Worm (Caenorhabditis elegans) whole organism, late embryonic: ENCODE results near the gene oat-1.

Experiments used
- ceh-18 ChIP-seq: sonication (generic microtip); optimal IDR thresholded peaks from 2 replicates; lab custom pipeline; 2016; ENCODE audit warnings: missing genetic modification characterization, missing compliant biosample characterization
- dve-1 ChIP-seq: sonication (generic microtip); optimal IDR thresholded peaks from 2 replicates; lab custom pipeline; 2017; ENCODE audit warnings: antibody characterized with exemption, mild to moderate bottlenecking, missing genetic modification characterization, missing compliant biosample characterization
- fax-1 ChIP-seq: sonication (generic microtip); optimal IDR thresholded peaks from 2 replicates; lab custom pipeline; 2016; ENCODE audit warnings: missing genotype, missing genetic modification characterization, missing compliant biosample characterization
- hlh-15 ChIP-seq: sonication (generic microtip); optimal IDR thresholded peaks from 2 replicates; lab custom pipeline; 2016; ENCODE audit warnings: missing genetic modification characterization, missing compliant biosample characterization
- lin-11 ChIP-seq: fragments of 200-800 bp; sonication (Bioruptor generic); optimal IDR thresholded peaks from 2 replicates; lab custom pipeline; 2018; ENCODE audit warnings: mild to moderate bottlenecking, missing genetic modification characterization, missing compliant biosample characterization
- madf-2 ChIP-seq: sonication (generic microtip); optimal IDR thresholded peaks from 2 replicates; lab custom pipeline; 2017; ENCODE audit warnings: missing genetic modification characterization, missing compliant biosample characterization
- nfya-1 ChIP-seq: sonication (generic microtip); optimal IDR thresholded peaks from 2 replicates; lab custom pipeline; 2017; ENCODE audit warnings: missing genetic modification characterization, mild to moderate bottlenecking, missing compliant biosample characterization, antibody characterized with exemption, moderate library complexity
- pag-3 ChIP-seq: sonication (generic microtip); optimal IDR thresholded peaks from 2 replicates; lab custom pipeline; 2016; ENCODE audit warnings: missing compliant biosample characterization, missing genetic modification characterization, borderline replicate concordance
- pha-4 ChIP-seq: fragments of 150-350 bp; optimal IDR thresholded peaks from 2 replicates; lab custom pipeline; 2018; ENCODE audit warnings: missing biosample characterization, missing genetic modification reagents, missing genetic modification characterization
- pqm-1 ChIP-seq: sonication (generic microtip); optimal IDR thresholded peaks from 2 replicates; lab custom pipeline; 2016; ENCODE audit warnings: missing genetic modification characterization, missing compliant biosample characterization
- unc-3 ChIP-seq, 2 experiments: fragments of 200-800 bp in 1 of 2; sonication (Bioruptor generic) in 1 of 2; sonication (generic microtip) in 1 of 2; conservative IDR thresholded peaks in 1 of 2; optimal IDR thresholded peaks in 1 of 2; 2 replicates each; pipeline versions ENCODE4 v1.3.6 to Lab custom; 2016 to 2022; ENCODE audit warnings: missing compliant biosample characterization in 2 of 2, missing genetic modification characterization in 2 of 2, missing genetic modification reagents in 1 of 2

DNA sequence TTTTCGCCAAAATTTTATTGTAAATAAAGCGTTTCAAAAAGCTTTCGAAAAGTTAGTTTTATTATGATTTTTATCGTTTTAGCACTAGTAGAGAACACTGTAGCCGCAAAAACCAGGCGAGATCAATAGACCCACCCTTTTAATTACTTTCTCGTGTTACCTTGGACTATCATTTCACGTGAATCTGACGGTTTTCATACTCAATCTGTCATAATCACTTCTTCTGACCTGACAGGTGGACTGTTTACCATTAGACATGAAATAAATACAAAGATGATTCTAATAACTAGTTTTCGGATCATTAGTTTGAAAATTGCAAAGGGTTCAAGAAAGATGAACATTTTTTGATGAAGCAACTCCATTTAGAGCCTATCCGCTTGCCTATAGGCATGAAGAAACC lies 9.3 kb downstream of the oat-1 start:
- TF ChIP-seq pha-4 (tag; lab: Kevin White, UChicago) (no peak), hlh-15 (no peak), pag-3 (tag; lab: Kevin White, UChicago) (no peak), lin-11 (no peak), unc-3 (GFP tag; conservative IDR thresholded peaks at IDR 0.05; lab: Robert Waterston, UW) (no peak), unc-3 (tag; optimal IDR thresholded peaks at IDR 0.05; lab: Kevin White, UChicago) (no peak), fax-1 (tag; lab: Kevin White, UChicago) (no peak), nfya-1 (tag; lab: Kevin White, UChicago) (no peak), dve-1 (tag; lab: Kevin White, UChicago) (no peak), pqm-1 (tag; lab: Kevin White, UChicago) (no peak), madf-2 (tag; lab: Kevin White, UChicago) (no peak), ceh-18 (tag; lab: Kevin White, UChicago) (no peak)
